Fruit fly (Drosophila melanogaster): Measurements from ENCODE around the gene frm.

The frm gene

dm6 chr3L:5540637-5541241 lies 10.2 kb downstream of the frm start:
- TF ChIP-seq Eip75B (GFP tag; optimal IDR thresholded peaks at IDR 0.05) (no peak), Blimp-1 (GFP tag; optimal IDR thresholded peaks at IDR 0.05) (no peak), CG10631 (GFP tag; optimal IDR thresholded peaks at IDR 0.05) (no peak), net (GFP tag; optimal IDR thresholded peaks at IDR 0.05) (no peak), Eip78C (GFP tag) (no peak), svp (GFP tag) (no peak), fd59A (GFP tag; optimal IDR thresholded peaks at IDR 0.05) (no peak), dsx (GFP tag; optimal IDR thresholded peaks at IDR 0.05; ENCODE audit: poor library complexity, severe bottlenecking) (no peak), Gug (GFP tag; IDR thresholded peaks at IDR 0.05) (no peak), CG31627 (GFP tag; optimal IDR thresholded peaks at IDR 0.05) (no peak), CG7368 (GFP tag; optimal IDR thresholded peaks at IDR 0.05) (no peak), CG11762 (GFP tag; optimal IDR thresholded peaks at IDR 0.05; ENCODE audit: insufficient read depth) (no peak), Sox15 (GFP tag; optimal IDR thresholded peaks at IDR 0.05) (no peak), CG3032 (tag; optimal IDR thresholded peaks at IDR 0.05) (no peak)

dm6 chr3L:5535659-5536058 lies 15.3 kb downstream of the frm start, which contains the start of gene CG13285:
CG13285 (minus strand) TSS chr3L:5535759.
- no peak for TF ChIP-seq Sox15 (GFP tag; optimal IDR thresholded peaks at IDR 0.05)
- TF ChIP-seq svp (GFP tag): no peak
- no peak for TF ChIP-seq CG31627 (GFP tag; optimal IDR thresholded peaks at IDR 0.05)
- no peak for TF ChIP-seq CG7368 (GFP tag; optimal IDR thresholded peaks at IDR 0.05)
- no peak for TF ChIP-seq spab (GFP tag; optimal IDR thresholded peaks at IDR 0.05)

DNA sequence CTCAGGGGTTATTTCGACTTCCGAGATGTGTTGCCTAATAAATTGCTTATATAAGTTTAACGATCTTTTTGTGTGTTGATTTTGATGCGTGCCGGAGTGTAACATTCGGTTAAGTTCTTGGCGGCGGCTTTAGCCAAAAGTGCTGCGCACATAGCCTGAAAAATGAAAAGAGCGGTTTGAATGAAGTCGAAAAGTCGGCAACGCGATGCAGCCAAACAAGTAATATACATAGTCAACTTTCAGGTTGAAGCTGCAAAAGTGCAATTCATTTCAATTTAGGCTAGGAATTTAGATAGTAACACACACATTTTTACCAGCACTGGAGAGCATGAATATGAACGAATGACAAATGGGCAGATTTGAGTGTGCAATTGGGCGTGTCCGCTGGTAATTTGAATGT lies 16.7 kb downstream of the frm start:
- no peak for TF ChIP-seq dsx (GFP tag; optimal IDR thresholded peaks at IDR 0.05; ENCODE audit: poor library complexity, severe bottlenecking)
- no peak for TF ChIP-seq eg (GFP tag; IDR thresholded peaks at IDR 0.05)
- no peak for TF ChIP-seq CG11294 (GFP tag; IDR thresholded peaks at IDR 0.05)
- TF ChIP-seq fd85E (GFP tag; optimal IDR thresholded peaks at IDR 0.05): no peak
- TF ChIP-seq CG6854 (GFP tag; optimal IDR thresholded peaks at IDR 0.05): no peak
- TF ChIP-seq Hr39 (GFP tag; optimal IDR thresholded peaks at IDR 0.05): no peak
- no peak for TF ChIP-seq Sox14 (GFP tag; optimal IDR thresholded peaks at IDR 0.05)
- TF ChIP-seq CG8632 (GFP tag; optimal IDR thresholded peaks at IDR 0.05): no peak
- TF ChIP-seq cyc (GFP tag; optimal IDR thresholded peaks at IDR 0.05): no peak
- no peak for TF ChIP-seq CG11902 (GFP tag; optimal IDR thresholded peaks at IDR 0.05)
- no peak for TF ChIP-seq spab (GFP tag; optimal IDR thresholded peaks at IDR 0.05)
- TF ChIP-seq fkh (GFP tag; optimal IDR thresholded peaks at IDR 0.05): no peak
- TF ChIP-seq Eip75B (GFP tag; optimal IDR thresholded peaks at IDR 0.05): no peak
- no peak for TF ChIP-seq Sox15 (GFP tag; optimal IDR thresholded peaks at IDR 0.05)
- TF ChIP-seq CG9139 (GFP tag; optimal IDR thresholded peaks at IDR 0.05): no peak
- no peak for TF ChIP-seq OdsH (GFP tag; optimal IDR thresholded peaks at IDR 0.05)

- TF ChIP-seq fd85E (GFP tag; optimal IDR thresholded peaks at IDR 0.05) (no peak), CG6808 (GFP tag; optimal IDR thresholded peaks at IDR 0.05) (no peak), CG9139 (GFP tag; optimal IDR thresholded peaks at IDR 0.05) (no peak), CG7368 (GFP tag; optimal IDR thresholded peaks at IDR 0.05) (no peak), Eip75B (GFP tag; optimal IDR thresholded peaks at IDR 0.05) (no peak), Smox (GFP tag; optimal IDR thresholded peaks at IDR 0.05) (no peak), Hr4 (GFP tag; optimal IDR thresholded peaks at IDR 0.05) (no peak), OdsH (GFP tag; optimal IDR thresholded peaks at IDR 0.05) (no peak), CG4318 (GFP tag; optimal IDR thresholded peaks at IDR 0.05) (no peak), CG6163 (GFP tag; IDR thresholded peaks at IDR 0.05) (no peak)
These were observed 21.7 kb downstream of the frm start, which contains the start of gene Lkr for dm6 chr3L:5529241-5529640. Lkr (minus strand) TSS chr3L:5529341.

DNA sequence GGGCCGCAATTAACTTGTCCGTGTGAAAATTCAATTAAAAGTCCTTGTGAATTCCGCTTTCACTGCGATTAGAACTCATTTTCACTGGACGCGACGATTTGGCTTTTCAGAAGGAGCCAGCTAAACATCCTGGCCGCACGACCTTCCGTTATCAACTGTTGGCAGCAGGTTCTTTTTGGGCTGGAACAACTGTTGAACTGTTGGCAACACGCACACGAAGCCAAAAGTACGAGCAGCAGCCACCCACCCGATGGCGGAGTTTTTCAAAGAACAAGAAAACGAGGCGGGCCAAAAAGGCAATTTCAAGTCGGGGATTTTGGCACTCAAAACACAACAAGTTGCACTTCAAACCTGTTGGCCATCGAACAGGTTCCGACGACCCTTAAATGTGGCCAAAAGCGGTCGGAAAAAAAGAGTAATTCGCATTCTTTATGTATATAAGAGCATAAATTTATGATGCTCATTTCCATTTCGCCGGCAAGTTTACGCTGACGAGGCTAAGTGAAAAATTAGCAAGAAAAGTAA lies 28.0 kb downstream of the frm start:
- no peak for TF ChIP-seq CG11294 (GFP tag; IDR thresholded peaks at IDR 0.05)
- no peak for TF ChIP-seq CG11762 (GFP tag; optimal IDR thresholded peaks at IDR 0.05; ENCODE audit: insufficient read depth)
- TF ChIP-seq Sox15 (GFP tag; optimal IDR thresholded peaks at IDR 0.05): no peak
- no peak for TF ChIP-seq Gug (GFP tag; IDR thresholded peaks at IDR 0.05)
- no peak for TF ChIP-seq CG6276 (GFP tag; optimal IDR thresholded peaks at IDR 0.05)
- no peak for TF ChIP-seq acj6 (GFP tag; optimal IDR thresholded peaks at IDR 0.05)

Data from whole organism, prepupa.